Worm (Caenorhabditis elegans) whole organism, L4 larva: ENCODE data around the gene M03C11.3.

Experiments
- D1046.2 ChIP-seq: fragments of 200-800 bp; sonication (Bioruptor generic); IDR thresholded peaks from 2 replicates; pipeline ENCODE4 v1.3.6; 2022; ENCODE audit warnings: missing genetic modification characterization, missing compliant biosample characterization
- F37D6.2 ChIP-seq: sonication (generic microtip); optimal IDR thresholded peaks from 2 replicates; lab custom pipeline; 2016; ENCODE audit warnings: mild to moderate bottlenecking, missing genetic modification characterization, missing compliant biosample characterization
- F49E8.2 ChIP-seq: sonication (generic microtip); optimal IDR thresholded peaks from 2 replicates; lab custom pipeline; 2016; ENCODE audit warnings: missing compliant biosample characterization, mild to moderate bottlenecking, missing genetic modification characterization, borderline replicate concordance
- R02D3.7 ChIP-seq: fragments of 150-350 bp; sonication (generic microtip); optimal IDR thresholded peaks from 3 replicates; lab custom pipeline; 2014; ENCODE audit warnings: missing biosample characterization, missing genetic modification characterization
- T26A8.4 ChIP-seq: fragments of 200-800 bp; sonication (Bioruptor generic); IDR thresholded peaks from 2 replicates; pipeline ENCODE4 v1.3.6; 2022; ENCODE audit warnings: missing genetic modification characterization, missing compliant biosample characterization
- Y48G9A.11 ChIP-seq: fragments of 200-800 bp; sonication (Bioruptor generic); IDR thresholded peaks from 2 replicates; pipeline ENCODE4 v1.3.6; 2022; ENCODE audit warnings: missing genetic modification reagents, missing genetic modification characterization, missing compliant biosample characterization
- Y75B8A.6 ChIP-seq: fragments of 200-800 bp; sonication (Bioruptor generic); IDR thresholded peaks from 2 replicates; pipeline ENCODE4 v1.3.6; 2022; ENCODE audit warnings: missing genetic modification reagents, missing genetic modification characterization, missing compliant biosample characterization
- ZK337.2 ChIP-seq: fragments of 200-800 bp; sonication (Bioruptor generic); IDR thresholded peaks from 2 replicates; pipeline ENCODE4 v1.3.6; 2022; ENCODE audit warnings: missing genetic modification reagents, missing genetic modification characterization, missing compliant biosample characterization
- aly-2 ChIP-seq: sonication (generic microtip); optimal IDR thresholded peaks from 2 replicates; lab custom pipeline; 2018; ENCODE audit warnings: missing biosample characterization, missing genetic modification characterization
- attf-4 ChIP-seq: sonication (generic microtip); optimal IDR thresholded peaks from 3 replicates; lab custom pipeline; 2017; ENCODE audit warnings: missing biosample characterization, missing genetic modification characterization
- ceh-32 ChIP-seq: sonication (generic microtip); optimal IDR thresholded peaks from 2 replicates; lab custom pipeline; 2016; ENCODE audit warnings: mild to moderate bottlenecking, missing genetic modification characterization, missing compliant biosample characterization; ENCODE audit not compliant: poor library complexity
- ceh-44 ChIP-seq: fragments of 200-800 bp; sonication (Bioruptor generic); IDR thresholded peaks from 2 replicates; pipeline ENCODE4 v1.3.6; 2022; ENCODE audit warnings: missing genetic modification reagents, missing genetic modification characterization, missing compliant biosample characterization
- ceh-62 ChIP-seq: sonication (generic microtip); optimal IDR thresholded peaks from 2 replicates; lab custom pipeline; 2017; ENCODE audit warnings: missing biosample characterization, missing genetic modification characterization
- ces-1 ChIP-seq: fragments of 150-350 bp; sonication (generic microtip); optimal IDR thresholded peaks from 4 replicates; lab custom pipeline; 2014; ENCODE audit warnings: missing biosample characterization, missing genetic modification reagents, missing genetic modification characterization
- daf-12 ChIP-seq: fragments of 150-350 bp; optimal IDR thresholded peaks from 2 replicates; lab custom pipeline; 2014; ENCODE audit warnings: missing biosample characterization, missing genetic modification reagents, missing genetic modification characterization
- daf-16 ChIP-seq, 3 experiments: sonication (generic microtip); optimal IDR thresholded peaks; 2 replicates each; lab custom pipeline; 2016 to 2017; ENCODE audit warnings: missing genetic modification characterization in 3 of 3, missing genetic modification reagents in 3 of 3, mild to moderate bottlenecking in 2 of 3, missing compliant biosample characterization in 2 of 3, missing biosample characterization in 1 of 3, moderate library complexity in 1 of 3
- dmd-6 ChIP-seq: fragments of 200-800 bp; sonication (Bioruptor generic); IDR thresholded peaks from 2 replicates; pipeline ENCODE4 v1.3.6; 2022; ENCODE audit warnings: missing genetic modification reagents, missing genetic modification characterization, missing compliant biosample characterization
- dmd-8 ChIP-seq: fragments of 200-800 bp; sonication (Bioruptor generic); IDR thresholded peaks from 2 replicates; pipeline ENCODE4 v1.3.6; 2022; ENCODE audit warnings: missing genetic modification characterization, missing compliant biosample characterization
- duxl-1 ChIP-seq: sonication (generic microtip); optimal IDR thresholded peaks from 2 replicates; lab custom pipeline; 2016; ENCODE audit warnings: mild to moderate bottlenecking, missing genetic modification characterization, moderate library complexity, missing compliant biosample characterization; ENCODE audit not compliant: poor library complexity
- egl-43 ChIP-seq: fragments of 200-800 bp; sonication (Bioruptor generic); IDR thresholded peaks from 2 replicates; pipeline ENCODE4 v1.3.6; 2022; ENCODE audit warnings: missing genetic modification reagents, missing genetic modification characterization, missing compliant biosample characterization
- fkh-10 ChIP-seq: fragments of 150-350 bp; optimal IDR thresholded peaks from 2 replicates; lab custom pipeline; 2014; ENCODE audit warnings: missing biosample characterization, missing genetic modification reagents, missing genetic modification characterization
- gei-8 ChIP-seq: fragments of 200-800 bp; sonication (Bioruptor generic); optimal IDR thresholded peaks from 2 replicates; lab custom pipeline; 2018; ENCODE audit warnings: mild to moderate bottlenecking, missing genetic modification characterization, missing compliant biosample characterization
- hmg-1.1 ChIP-seq: fragments of 200-800 bp; sonication (Bioruptor generic); IDR thresholded peaks from 2 replicates; pipeline ENCODE4 v1.3.6; 2022; ENCODE audit warnings: missing genetic modification reagents, missing genetic modification characterization, missing compliant biosample characterization
- lin-15B ChIP-seq: fragments of 150-350 bp; sonication (generic microtip); optimal IDR thresholded peaks from 3 replicates; lab custom pipeline; 2014; ENCODE audit warnings: missing biosample characterization, missing genetic modification characterization
- lin-39 ChIP-seq: fragments of 150-350 bp; optimal IDR thresholded peaks from 2 replicates; lab custom pipeline; 2014; ENCODE audit warnings: missing biosample characterization, missing genetic modification reagents, missing genetic modification characterization
- lir-3 ChIP-seq: sonication (generic microtip); optimal IDR thresholded peaks from 2 replicates; lab custom pipeline; 2016; ENCODE audit warnings: mild to moderate bottlenecking, missing genetic modification characterization, missing compliant biosample characterization
- madf-5 ChIP-seq, 2 experiments: fragments of 200-800 bp; sonication (Bioruptor generic); IDR thresholded peaks; 2 replicates each; pipeline ENCODE4 v1.3.6; 2022; ENCODE audit warnings: missing compliant biosample characterization in 2 of 2, missing genetic modification characterization in 2 of 2
- mxl-3 ChIP-seq: fragments of 200-800 bp; sonication (Bioruptor generic); optimal IDR thresholded peaks from 2 replicates; lab custom pipeline; 2018; ENCODE audit warnings: mild to moderate bottlenecking, missing genetic modification characterization, missing compliant biosample characterization
- nhr-10 ChIP-seq: fragments of 150-350 bp; optimal IDR thresholded peaks from 2 replicates; lab custom pipeline; 2014; ENCODE audit warnings: missing biosample characterization, missing genetic modification characterization
- nhr-111 ChIP-seq: fragments of 200-800 bp; sonication (Bioruptor generic); optimal IDR thresholded peaks from 2 replicates; lab custom pipeline; 2018; ENCODE audit warnings: mild to moderate bottlenecking, missing genetic modification characterization, missing compliant biosample characterization
- nhr-25 ChIP-seq: sonication (generic microtip); optimal IDR thresholded peaks from 2 replicates; lab custom pipeline; 2017; ENCODE audit warnings: missing genetic modification characterization, mild to moderate bottlenecking, missing compliant biosample characterization, antibody characterized with exemption, moderate library complexity, borderline replicate concordance; ENCODE audit not compliant: insufficient read depth
- nhr-28 ChIP-seq: fragments of 150-350 bp; optimal IDR thresholded peaks from 2 replicates; lab custom pipeline; 2014; ENCODE audit warnings: missing biosample characterization, missing genetic modification characterization
- nhr-41 ChIP-seq: fragments of 200-800 bp; sonication (Bioruptor generic); IDR thresholded peaks from 2 replicates; pipeline ENCODE4 v1.3.6; 2022; ENCODE audit warnings: missing genetic modification reagents, missing genetic modification characterization, missing compliant biosample characterization
- nhr-42 ChIP-seq: fragments of 200-800 bp; sonication (Bioruptor generic); IDR thresholded peaks from 2 replicates; pipeline ENCODE4 v1.3.6; 2022; ENCODE audit warnings: missing genetic modification characterization, missing compliant biosample characterization
- nhr-48 ChIP-seq: sonication (generic microtip); optimal IDR thresholded peaks from 2 replicates; lab custom pipeline; 2016; ENCODE audit warnings: mild to moderate bottlenecking, missing genetic modification characterization, missing compliant biosample characterization
- nhr-76 ChIP-seq: fragments of 150-350 bp; optimal IDR thresholded peaks from 2 replicates; lab custom pipeline; 2014; ENCODE audit warnings: missing biosample characterization, missing genetic modification characterization
- nhr-77 ChIP-seq: fragments of 150-350 bp; optimal IDR thresholded peaks from 2 replicates; lab custom pipeline; 2014; ENCODE audit warnings: missing biosample characterization, missing genetic modification characterization
- php-3 ChIP-seq: fragments of 200-800 bp; sonication (Bioruptor generic); IDR thresholded peaks from 2 replicates; pipeline ENCODE4 v1.3.6; 2022; ENCODE audit warnings: missing genetic modification reagents, missing genetic modification characterization, missing compliant biosample characterization
- pqm-1 ChIP-seq: sonication (generic microtip); optimal IDR thresholded peaks from 2 replicates; lab custom pipeline; 2017; ENCODE audit warnings: missing biosample characterization, missing genetic modification characterization
- rbr-2 ChIP-seq: sonication (generic microtip); optimal IDR thresholded peaks from 2 replicates; lab custom pipeline; 2016; ENCODE audit warnings: missing genotype, missing genetic modification characterization, missing compliant biosample characterization
- sdz-12 ChIP-seq: fragments of 200-800 bp; sonication (Bioruptor generic); optimal IDR thresholded peaks from 2 replicates; lab custom pipeline; 2018; ENCODE audit warnings: mild to moderate bottlenecking, missing genetic modification characterization, missing compliant biosample characterization
- snpc-1.2 ChIP-seq: fragments of 200-800 bp; sonication (Bioruptor generic); IDR thresholded peaks from 2 replicates; pipeline ENCODE4 v1.3.6; 2022; ENCODE audit warnings: missing genetic modification reagents, missing genetic modification characterization, missing compliant biosample characterization
- snpc-4 ChIP-seq: fragments of 150-350 bp; optimal IDR thresholded peaks from 2 replicates; lab custom pipeline; 2014; ENCODE audit warnings: missing biosample characterization, missing genetic modification characterization
- spr-3 ChIP-seq: fragments of 200-800 bp; sonication (Bioruptor generic); optimal IDR thresholded peaks from 2 replicates; lab custom pipeline; 2018; ENCODE audit warnings: mild to moderate bottlenecking, missing genetic modification characterization, missing compliant biosample characterization
- tag-97 ChIP-seq: fragments of 200-800 bp; sonication (Bioruptor generic); IDR thresholded peaks from 2 replicates; pipeline ENCODE4 v1.3.6; 2022; ENCODE audit warnings: missing genetic modification characterization, missing compliant biosample characterization
- vab-7 ChIP-seq: fragments of 200-800 bp; sonication (Bioruptor generic); IDR thresholded peaks from 2 replicates; pipeline ENCODE4 v1.3.6; 2022; ENCODE audit warnings: missing genetic modification reagents, missing genetic modification characterization, missing compliant biosample characterization
- zag-1 ChIP-seq: fragments of 150-350 bp; optimal IDR thresholded peaks from 2 replicates; lab custom pipeline; 2014; ENCODE audit warnings: missing biosample characterization, missing genetic modification characterization
- zip-11 ChIP-seq: fragments of 200-800 bp; sonication (Bioruptor generic); IDR thresholded peaks from 2 replicates; pipeline ENCODE4 v1.3.6; 2022; ENCODE audit warnings: missing genetic modification characterization, missing compliant biosample characterization
- ztf-11 ChIP-seq: fragments of 150-350 bp; optimal IDR thresholded peaks from 2 replicates; lab custom pipeline; 2014; ENCODE audit warnings: missing biosample characterization, missing genetic modification characterization

The M03C11.3 gene

ce11 chrIII:10398919-10399318 is 6.0 kb upstream of the M03C11.3 start (continued):
- no peak for TF ChIP-seq pqm-1
- TF ChIP-seq egl-43 = 0 out of 2 replicates have a peak, but pooled peaks have one; percentile 20
- 0 out of 2 replicates have a peak, but pooled peaks have one; percentile 39 for TF ChIP-seq vab-7 (GFP tag; lab: Robert Waterston, UW)
- TF ChIP-seq nhr-111 = no peak
- TF ChIP-seq lin-15B (tag; lab: Kevin White, UChicago) = no peak
- no peak for TF ChIP-seq attf-4 (tag; lab: Kevin White, UChicago)

ce11 chrIII:10407198-10407663 is 2.4 kb downstream of the M03C11.3 start, which contains the start of gene hat-1:
TSS of gene hat-1 (minus strand) at chrIII:10407248.
- peak; percentile 78 for TF ChIP-seq ceh-44 (GFP tag; lab: Robert Waterston, UW)
- peak in 1 of 2 experiments; percentile 92 for TF ChIP-seq daf-16 (GFP tag; optimal IDR thresholded peaks at IDR 0.05; lab: Kevin White, UChicago)
- TF ChIP-seq daf-16 (tag; optimal IDR thresholded peaks at IDR 0.05; lab: Kevin White, UChicago) = peak; percentile 66
- no peak for TF ChIP-seq Y75B8A.6 (GFP tag; lab: Robert Waterston, UW)
- TF ChIP-seq snpc-1.2 (GFP tag; lab: Robert Waterston, UW) = 0 out of 2 replicates have a peak, but pooled peaks have one; percentile 26
- no peak for TF ChIP-seq ZK337.2 (GFP tag; lab: Robert Waterston, UW)
- TF ChIP-seq T26A8.4 (GFP tag; lab: Robert Waterston, UW) = peak; percentile 97
- TF ChIP-seq nhr-111 = no peak
- TF ChIP-seq nhr-76 (tag; lab: Kevin White, UChicago) = no peak
- peak; percentile 84 for TF ChIP-seq spr-3
- peak; percentile 64 for TF ChIP-seq php-3 (GFP tag; lab: Robert Waterston, UW)
- TF ChIP-seq F37D6.2 = peak; percentile 92
- peak; percentile 94 for TF ChIP-seq hmg-1.1 (GFP tag; lab: Robert Waterston, UW)
- TF ChIP-seq zag-1 (tag; lab: Kevin White, UChicago) = no peak
- TF ChIP-seq aly-2 (tag; lab: Kevin White, UChicago) = no peak
- peak; percentile 85 for TF ChIP-seq nhr-77 (tag; lab: Kevin White, UChicago)
- no peak for TF ChIP-seq zip-11 (GFP tag; lab: Robert Waterston, UW)
- TF ChIP-seq nhr-48 (tag; lab: Kevin White, UChicago) = peak; percentile 86
- peak; percentile 89 for TF ChIP-seq duxl-1 (tag; lab: Kevin White, UChicago)
- TF ChIP-seq daf-12 (tag; lab: Kevin White, UChicago) = no peak
- peak; percentile 93 for TF ChIP-seq dmd-6 (GFP tag; lab: Robert Waterston, UW)
- TF ChIP-seq R02D3.7 (tag; lab: Kevin White, UChicago) = peak; percentile 91
- TF ChIP-seq gei-8 (GFP tag; lab: Kevin White, UChicago) = no peak
- TF ChIP-seq vab-7 (GFP tag; lab: Robert Waterston, UW) = peak; percentile 82
- TF ChIP-seq nhr-10 = no peak
- no peak for TF ChIP-seq dmd-8 (GFP tag; lab: Robert Waterston, UW)
- peak; percentile 53 for TF ChIP-seq nhr-28
- TF ChIP-seq lir-3 (tag; lab: Kevin White, UChicago) = no peak
- TF ChIP-seq tag-97 (GFP tag; lab: Robert Waterston, UW) = no peak
- peak; percentile 89 for TF ChIP-seq fkh-10
- peak; percentile 75 for TF ChIP-seq Y48G9A.11 (GFP tag; lab: Robert Waterston, UW)
- TF ChIP-seq ceh-32 = peak; percentile 37
- peak; percentile 18 for TF ChIP-seq snpc-4 (tag; lab: Kevin White, UChicago)
- TF ChIP-seq nhr-41 (GFP tag; lab: Robert Waterston, UW) = peak; percentile 73; the same call in 1 of the 2 replicates
- TF ChIP-seq rbr-2 (tag; lab: Kevin White, UChicago) = peak; percentile 96
- no peak for TF ChIP-seq ceh-62 (tag; lab: Kevin White, UChicago)
- peak; percentile 93 for TF ChIP-seq nhr-42
- peak; percentile 92 for TF ChIP-seq F49E8.2 (tag; lab: Kevin White, UChicago)
- no peak for TF ChIP-seq sdz-12
- TF ChIP-seq lin-39 (tag; lab: Kevin White, UChicago) = no peak
- peak; percentile 87 for TF ChIP-seq mxl-3
- TF ChIP-seq ces-1 (GFP tag; lab: Kevin White, UChicago) = no peak
- no peak for TF ChIP-seq madf-5 (GFP tag; IDR thresholded peaks at IDR 0.05; lab: Robert Waterston, UW)
- peak; percentile 91 for TF ChIP-seq D1046.2 (GFP tag; lab: Robert Waterston, UW)
- peak; percentile 89 for TF ChIP-seq nhr-25
- no peak for TF ChIP-seq attf-4 (tag; lab: Kevin White, UChicago)
- TF ChIP-seq lin-15B (tag; lab: Kevin White, UChicago) = peak; percentile 75
- TF ChIP-seq ztf-11 (tag; lab: Kevin White, UChicago) = no peak
